Worm (Caenorhabditis elegans) whole organism, L4/young adult: ENCODE measurements around the gene gmeb-3.

Source experiments
- W03F9.2 ChIP-seq: fragments of 150-350 bp; optimal IDR thresholded peaks from 2 replicates; lab custom pipeline; 2014; ENCODE audit warnings: missing biosample characterization, missing genetic modification characterization
- dao-5 ChIP-seq: sonication (generic microtip); optimal IDR thresholded peaks from 2 replicates; lab custom pipeline; 2016; ENCODE audit warnings: missing genotype, missing genetic modification characterization, moderate library complexity, missing compliant biosample characterization
- him-1 ChIP-seq: sonication (generic microtip); optimal IDR thresholded peaks from 2 replicates; lab custom pipeline; 2016; ENCODE audit warnings: missing genotype, missing genetic modification reagents, missing genetic modification characterization, missing compliant biosample characterization

DNA sequence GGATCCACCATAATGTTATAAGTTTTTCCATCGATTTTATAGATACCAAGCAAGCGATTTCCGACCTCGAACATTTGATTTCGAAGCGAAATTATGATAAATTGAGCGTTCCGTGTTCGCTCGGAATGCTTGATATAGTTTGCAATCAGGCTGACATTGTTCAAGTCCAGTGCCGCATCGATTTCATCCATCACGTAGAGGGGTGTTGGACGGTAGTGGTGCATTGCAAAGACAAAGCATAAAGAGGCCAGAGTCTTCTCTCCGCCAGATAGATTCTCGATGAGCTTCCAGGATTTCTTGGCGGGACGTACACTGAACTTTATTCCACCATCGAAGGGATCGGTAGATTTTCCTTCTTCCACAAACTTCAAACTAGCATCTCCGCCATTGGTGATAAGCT, 46.1 kb downstream of the gmeb-3 start:
- no peak for TF ChIP-seq dao-5 (tag; lab: Kevin White, UChicago)
- no peak for TF ChIP-seq him-1 (tag; lab: Kevin White, UChicago)
- TF ChIP-seq W03F9.2 (tag; lab: Kevin White, UChicago) = no peak
